Fruit fly (Drosophila melanogaster): ENCODE measurements around the gene Hpf1.

Hpf1 gene

DNA sequence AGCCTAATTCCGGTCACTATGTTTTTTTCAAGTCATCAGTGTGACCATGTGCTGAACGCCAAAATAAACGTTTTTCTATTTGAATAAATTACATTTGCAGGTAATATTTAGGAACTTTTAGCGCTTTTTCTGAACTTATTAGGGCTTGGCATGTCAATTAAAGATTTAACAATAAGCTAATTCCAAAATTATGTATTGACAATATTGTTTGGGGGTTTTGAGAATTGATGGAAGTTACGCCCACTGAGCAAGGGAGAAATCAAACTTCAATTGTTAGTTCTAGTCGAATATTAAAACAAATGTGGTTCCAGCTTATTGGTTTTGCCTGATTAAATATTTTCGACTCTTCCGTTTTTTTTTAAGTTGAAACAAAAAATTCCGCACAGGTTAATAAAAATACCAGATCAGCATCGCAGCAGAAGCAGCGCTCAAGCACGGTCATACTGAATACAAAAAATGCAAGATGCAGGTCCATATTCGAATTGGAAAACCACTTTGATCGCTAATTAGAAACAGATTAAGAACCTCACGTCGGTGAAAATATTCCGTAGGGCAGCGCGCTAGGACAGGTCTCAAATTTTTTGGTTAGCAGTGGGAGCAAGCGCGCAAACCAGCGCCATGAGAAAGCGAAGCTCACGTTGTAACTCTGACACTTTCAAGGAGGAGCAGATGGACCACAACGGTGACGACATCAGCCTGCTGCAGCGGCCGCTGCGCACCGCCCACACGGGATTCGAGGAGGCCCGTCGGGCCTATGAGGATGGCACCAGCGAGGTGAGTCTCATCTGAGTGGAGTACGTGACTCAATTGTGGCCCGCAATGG is 2.8 kb downstream of the Hpf1 start, which contains the start of the genes PSMG1 and CG10979 (continued):
- peak; percentile 27 for TF ChIP-seq CG12391 (tag; optimal IDR thresholded peaks at IDR 0.05)
- TF ChIP-seq chm (GFP tag; IDR thresholded peaks at IDR 0.05): no peak
- TF ChIP-seq Nf-YA (GFP tag; IDR thresholded peaks at IDR 0.05): no peak
- TF ChIP-seq pho (GFP tag; optimal IDR thresholded peaks at IDR 0.05): no peak
- TF ChIP-seq nmo (GFP tag; optimal IDR thresholded peaks at IDR 0.05): peak; percentile 49
- TF ChIP-seq da (GFP tag; optimal IDR thresholded peaks at IDR 0.05): no peak
- no peak for TF ChIP-seq gt (GFP tag; IDR thresholded peaks at IDR 0.05)
- no peak for TF ChIP-seq CG32532 (GFP tag; IDR thresholded peaks at IDR 0.05)
- peak; percentile 57 for TF ChIP-seq CG12659 (GFP tag; optimal IDR thresholded peaks at IDR 0.05)
- peak; percentile 65 for TF ChIP-seq zen (tag; optimal IDR thresholded peaks at IDR 0.05)
- TF ChIP-seq Neu2 (GFP tag; optimal IDR thresholded peaks at IDR 0.05; ENCODE audit: borderline replicate concordance): no peak
- peak; percentile 51 for TF ChIP-seq CG14710 (tag; optimal IDR thresholded peaks at IDR 0.05)
- TF ChIP-seq Lhr (GFP tag; optimal IDR thresholded peaks at IDR 0.05): peak; percentile 31
- TF ChIP-seq CG8290 (GFP tag; optimal IDR thresholded peaks at IDR 0.05): no peak
- no peak for TF ChIP-seq CG8290 (tag; optimal IDR thresholded peaks at IDR 0.05)
- no peak for TF ChIP-seq CG7357 (GFP tag; IDR thresholded peaks at IDR 0.05)
- TF ChIP-seq chif (GFP tag; optimal IDR thresholded peaks at IDR 0.05): no peak
- no peak for TF ChIP-seq CG6689 (GFP tag; IDR thresholded peaks at IDR 0.05)
- no peak for TF ChIP-seq bab2 (GFP tag; optimal IDR thresholded peaks at IDR 0.05)
- no peak for TF ChIP-seq her (GFP tag; optimal IDR thresholded peaks at IDR 0.05)
- TF ChIP-seq CG2712 (tag; optimal IDR thresholded peaks at IDR 0.05): peak; percentile 11
- no peak for TF ChIP-seq HmgZ (tag; optimal IDR thresholded peaks at IDR 0.05)
- TF ChIP-seq CG8281 (tag; optimal IDR thresholded peaks at IDR 0.05): no peak
- no peak for TF ChIP-seq CG34376 (GFP tag; optimal IDR thresholded peaks at IDR 0.05)
- TF ChIP-seq CG30020 (tag; optimal IDR thresholded peaks at IDR 0.05): peak; percentile 10
- peak; percentile 23 for TF ChIP-seq CG4617 (GFP tag; optimal IDR thresholded peaks at IDR 0.05; ENCODE audit: borderline replicate concordance)
- peak; percentile 79 for TF ChIP-seq Elba2 (GFP tag; optimal IDR thresholded peaks at IDR 0.05)
- TF ChIP-seq twi (tag; optimal IDR thresholded peaks at IDR 0.05): no peak
- peak; percentile 62 for TF ChIP-seq Myb (GFP tag; optimal IDR thresholded peaks at IDR 0.05)
- TF ChIP-seq Dp (GFP tag; optimal IDR thresholded peaks at IDR 0.05): peak; percentile 52

DNA sequence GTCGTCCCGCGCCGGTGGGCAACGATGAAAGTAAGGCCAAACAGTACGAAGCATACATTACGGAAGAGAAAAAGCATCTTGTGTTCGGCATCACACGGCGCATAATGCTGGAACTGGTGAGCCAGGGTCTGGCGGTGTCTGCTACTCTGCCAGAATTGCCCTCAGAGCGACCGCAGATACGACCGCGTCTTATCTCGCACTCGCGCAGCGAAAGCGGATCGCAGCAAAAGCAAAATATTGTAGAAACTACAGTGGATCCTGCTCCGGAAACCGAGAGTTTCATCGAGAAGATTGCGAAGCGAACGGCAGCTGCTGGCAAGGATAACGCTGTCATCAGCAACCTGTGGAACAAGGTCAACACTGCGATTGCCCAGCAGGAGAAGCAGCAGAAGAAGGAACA is 6.0 kb downstream of the Hpf1 start:
- TF ChIP-seq oc (tag; optimal IDR thresholded peaks at IDR 0.05) (no peak), p53 (GFP tag; optimal IDR thresholded peaks at IDR 0.05) (no peak), stwl (tag; optimal IDR thresholded peaks at IDR 0.05) (no peak), Meics (GFP tag; optimal IDR thresholded peaks at IDR 0.05) (no peak), CG2199 (GFP tag; IDR thresholded peaks at IDR 0.05) (no peak), CG6765 (GFP tag; optimal IDR thresholded peaks at IDR 0.05) (no peak), CG1832 (GFP tag; optimal IDR thresholded peaks at IDR 0.05) (no peak), E2f2 (GFP tag; IDR thresholded peaks at IDR 0.05) (no peak), so (GFP tag; IDR thresholded peaks at IDR 0.05) (no peak), kni (GFP tag; optimal IDR thresholded peaks at IDR 0.05) (no peak), CG7372 (GFP tag; IDR thresholded peaks at IDR 0.05) (no peak), exex (tag; optimal IDR thresholded peaks at IDR 0.05) (no peak), CG14050 (GFP tag; IDR thresholded peaks at IDR 0.05) (no peak), az2 (GFP tag; optimal IDR thresholded peaks at IDR 0.05) (no peak), Mad (GFP tag; optimal IDR thresholded peaks at IDR 0.05) (no peak), NfI (GFP tag; optimal IDR thresholded peaks at IDR 0.05) (no peak), hth (optimal IDR thresholded peaks at IDR 0.05) (no peak), shn (GFP tag; optimal IDR thresholded peaks at IDR 0.05) (no peak), ase (GFP tag; IDR thresholded peaks at IDR 0.05) (no peak), tup (GFP tag; optimal IDR thresholded peaks at IDR 0.05) (no peak)

Data from whole organism, embryonic.